Fruit fly (Drosophila melanogaster): ENCODE measurements around the gene CG11836.

CG11836 gene

dm6 chr3R:25049742-25050517 is 21.0 kb upstream of the CG11836 start:
- peak; percentile 100 for TF ChIP-seq kay (GFP tag; ENCODE audit: borderline replicate concordance)
- peak; percentile 82 for TF ChIP-seq CG33017 (tag; optimal IDR thresholded peaks at IDR 0.05)
- peak; percentile 92 for TF ChIP-seq CG12768 (GFP tag; optimal IDR thresholded peaks at IDR 0.05)
- TF ChIP-seq ovo (GFP tag; optimal IDR thresholded peaks at IDR 0.05) = peak; percentile 46
- TF ChIP-seq cnc (optimal IDR thresholded peaks at IDR 0.05) = no peak
- peak; percentile 42 for TF ChIP-seq CG14711 (tag; optimal IDR thresholded peaks at IDR 0.05)
- peak; percentile 30 for TF ChIP-seq CG11617 (GFP tag; optimal IDR thresholded peaks at IDR 0.05)
- no peak for TF ChIP-seq Hr96 (GFP tag; optimal IDR thresholded peaks at IDR 0.05)
- TF ChIP-seq tj (GFP tag; optimal IDR thresholded peaks at IDR 0.05) = peak; percentile 68
- TF ChIP-seq Crg-1 (GFP tag; optimal IDR thresholded peaks at IDR 0.05) = no peak
- no peak for TF ChIP-seq CG5204 (GFP tag; optimal IDR thresholded peaks at IDR 0.05)
- peak; percentile 88 for TF ChIP-seq bab1 (GFP tag; optimal IDR thresholded peaks at IDR 0.05)
- TF ChIP-seq pad (GFP tag; optimal IDR thresholded peaks at IDR 0.05) = peak; percentile 65
- TF ChIP-seq CG1620 (GFP tag; optimal IDR thresholded peaks at IDR 0.05) = peak; percentile 16
- peak; percentile 67 for TF ChIP-seq CG7101 (tag; optimal IDR thresholded peaks at IDR 0.05)
- TF ChIP-seq toe (GFP tag; optimal IDR thresholded peaks at IDR 0.05) = no peak
- TF ChIP-seq Clk (GFP tag; optimal IDR thresholded peaks at IDR 0.05) = no peak
- peak; percentile 35 for TF ChIP-seq CG7045 (GFP tag; optimal IDR thresholded peaks at IDR 0.05)
- peak; percentile 95 for TF ChIP-seq cic (GFP tag; optimal IDR thresholded peaks at IDR 0.05)
- TF ChIP-seq Mnt (GFP tag; optimal IDR thresholded peaks at IDR 0.05) = peak; percentile 87

dm6 chr3R:25050649-25051048 is 20.3 kb upstream of the CG11836 start:
- TF ChIP-seq CG1620 (GFP tag; optimal IDR thresholded peaks at IDR 0.05) = no peak
- TF ChIP-seq CG11617 (GFP tag; optimal IDR thresholded peaks at IDR 0.05) = no peak
- no peak for TF ChIP-seq pad (GFP tag; optimal IDR thresholded peaks at IDR 0.05)
- TF ChIP-seq toe (GFP tag; optimal IDR thresholded peaks at IDR 0.05) = no peak

dm6 chr3R:25051441-25052097 is 19.4 kb upstream of the CG11836 start:
- peak; percentile 92 for TF ChIP-seq kay (GFP tag; ENCODE audit: borderline replicate concordance)
- no peak for TF ChIP-seq Crg-1 (GFP tag; optimal IDR thresholded peaks at IDR 0.05)
- no peak for TF ChIP-seq CG11617 (GFP tag; optimal IDR thresholded peaks at IDR 0.05)
- no peak for TF ChIP-seq CG5204 (GFP tag; optimal IDR thresholded peaks at IDR 0.05)
- TF ChIP-seq bab1 (GFP tag; optimal IDR thresholded peaks at IDR 0.05) = no peak
- TF ChIP-seq CG7101 (tag; optimal IDR thresholded peaks at IDR 0.05) = no peak
- TF ChIP-seq ovo (GFP tag; optimal IDR thresholded peaks at IDR 0.05) = no peak
- no peak for TF ChIP-seq CG14711 (tag; optimal IDR thresholded peaks at IDR 0.05)
- no peak for TF ChIP-seq CG12768 (GFP tag; optimal IDR thresholded peaks at IDR 0.05)
- TF ChIP-seq pad (GFP tag; optimal IDR thresholded peaks at IDR 0.05) = no peak
- no peak for TF ChIP-seq cnc (optimal IDR thresholded peaks at IDR 0.05)
- peak; percentile 78 for TF ChIP-seq cic (GFP tag; optimal IDR thresholded peaks at IDR 0.05)
- peak; percentile 43 for TF ChIP-seq Mnt (GFP tag; optimal IDR thresholded peaks at IDR 0.05)
- TF ChIP-seq tj (GFP tag; optimal IDR thresholded peaks at IDR 0.05) = peak; percentile 9
- no peak for TF ChIP-seq Clk (GFP tag; optimal IDR thresholded peaks at IDR 0.05)
- TF ChIP-seq toe (GFP tag; optimal IDR thresholded peaks at IDR 0.05) = no peak
- no peak for TF ChIP-seq CG33017 (tag; optimal IDR thresholded peaks at IDR 0.05)
- TF ChIP-seq CG1620 (GFP tag; optimal IDR thresholded peaks at IDR 0.05) = no peak
- no peak for TF ChIP-seq CG7045 (GFP tag; optimal IDR thresholded peaks at IDR 0.05)
- no peak for TF ChIP-seq Hr96 (GFP tag; optimal IDR thresholded peaks at IDR 0.05)

dm6 chr3R:25054451-25055188 is 16.3 kb upstream of the CG11836 start, which contains the start of gene CG31109:
Gene CG31109, minus strand, starts transcription at chr3R:25054653.
- TF ChIP-seq CG5204 (GFP tag; optimal IDR thresholded peaks at IDR 0.05) = no peak
- peak; percentile 1 for TF ChIP-seq CG1620 (GFP tag; optimal IDR thresholded peaks at IDR 0.05)
- TF ChIP-seq CG7045 (GFP tag; optimal IDR thresholded peaks at IDR 0.05) = no peak
- TF ChIP-seq tj (GFP tag; optimal IDR thresholded peaks at IDR 0.05) = peak; percentile 1
- peak; percentile 15 for TF ChIP-seq CG7101 (tag; optimal IDR thresholded peaks at IDR 0.05)
- TF ChIP-seq ovo (GFP tag; optimal IDR thresholded peaks at IDR 0.05) = no peak
- peak; percentile 38 for TF ChIP-seq Crg-1 (GFP tag; optimal IDR thresholded peaks at IDR 0.05)
- TF ChIP-seq Mnt (GFP tag; optimal IDR thresholded peaks at IDR 0.05) = peak; percentile 42
- TF ChIP-seq Clk (GFP tag; optimal IDR thresholded peaks at IDR 0.05) = peak; percentile 7
- peak; percentile 88 for TF ChIP-seq kay (GFP tag; ENCODE audit: borderline replicate concordance)
- TF ChIP-seq CG11617 (GFP tag; optimal IDR thresholded peaks at IDR 0.05) = peak; percentile 23
- TF ChIP-seq pad (GFP tag; optimal IDR thresholded peaks at IDR 0.05) = peak; percentile 32
- TF ChIP-seq CG14711 (tag; optimal IDR thresholded peaks at IDR 0.05) = peak; percentile 43
- TF ChIP-seq cnc (optimal IDR thresholded peaks at IDR 0.05) = no peak
- TF ChIP-seq CG12768 (GFP tag; optimal IDR thresholded peaks at IDR 0.05) = no peak
- TF ChIP-seq toe (GFP tag; optimal IDR thresholded peaks at IDR 0.05) = peak; percentile 52
- TF ChIP-seq CG33017 (tag; optimal IDR thresholded peaks at IDR 0.05) = no peak
- peak; percentile 64 for TF ChIP-seq bab1 (GFP tag; optimal IDR thresholded peaks at IDR 0.05)
- no peak for TF ChIP-seq Hr96 (GFP tag; optimal IDR thresholded peaks at IDR 0.05)
- no peak for TF ChIP-seq cic (GFP tag; optimal IDR thresholded peaks at IDR 0.05)

dm6 chr3R:25056016-25056415 is 14.9 kb upstream of the CG11836 start, which contains the start of the genes CG31111 and stac:
Gene CG31111, minus strand, starts transcription at chr3R:25056177.
Gene stac, plus strand, starts transcription at chr3R:25056286.
- TF ChIP-seq kay (GFP tag; ENCODE audit: borderline replicate concordance) = peak; percentile 89
- no peak for TF ChIP-seq CG7045 (GFP tag; optimal IDR thresholded peaks at IDR 0.05)
- TF ChIP-seq CG33017 (tag; optimal IDR thresholded peaks at IDR 0.05) = peak; percentile 32
- no peak for TF ChIP-seq CG12768 (GFP tag; optimal IDR thresholded peaks at IDR 0.05)
- no peak for TF ChIP-seq Crg-1 (GFP tag; optimal IDR thresholded peaks at IDR 0.05)
- TF ChIP-seq ovo (GFP tag; optimal IDR thresholded peaks at IDR 0.05) = no peak
- peak; percentile 9 for TF ChIP-seq CG14711 (tag; optimal IDR thresholded peaks at IDR 0.05)
- TF ChIP-seq Mnt (GFP tag; optimal IDR thresholded peaks at IDR 0.05) = peak; percentile 6
- peak; percentile 12 for TF ChIP-seq CG7101 (tag; optimal IDR thresholded peaks at IDR 0.05)
- no peak for TF ChIP-seq Hr96 (GFP tag; optimal IDR thresholded peaks at IDR 0.05)
- peak; percentile 35 for TF ChIP-seq CG11617 (GFP tag; optimal IDR thresholded peaks at IDR 0.05)
